Fruit fly (Drosophila melanogaster) whole organism, embryonic: ENCODE results near the gene Pex1.

Experiments used
- B-H2 ChIP-seq: fragments of 200-800 bp; sonication (Bioruptor generic); optimal IDR thresholded peaks from 2 replicates; lab custom pipeline; 2018; ENCODE audit warnings: missing biosample characterization, mild to moderate bottlenecking, missing genetic modification characterization
- BtbVII ChIP-seq: fragments of 200-800 bp; sonication (Bioruptor generic); optimal IDR thresholded peaks from 3 replicates; lab custom pipeline; 2017; ENCODE audit warnings: missing biosample characterization, mild to moderate bottlenecking, missing genetic modification characterization
- CG10321 ChIP-seq: fragments of 200-800 bp; sonication (Bioruptor generic); IDR thresholded peaks from 2 replicates; pipeline ENCODE4 v1.3.6; 2022; ENCODE audit warnings: missing biosample characterization, missing genetic modification characterization
- CG10366 ChIP-seq: fragments of 200-800 bp; sonication (Bioruptor generic); IDR thresholded peaks from 2 replicates; pipeline ENCODE4 v1.3.6; 2022; ENCODE audit warnings: missing biosample characterization, missing genetic modification characterization
- CG14014 ChIP-seq: fragments of 200-800 bp; sonication (Bioruptor generic); IDR thresholded peaks from 2 replicates; pipeline ENCODE4 v1.3.6; 2022; ENCODE audit warnings: missing biosample characterization, missing genetic modification characterization
- CG14667 ChIP-seq: fragments of 200-800 bp; sonication (Bioruptor generic); IDR thresholded peaks from 2 replicates; pipeline ENCODE4 v1.3.6; 2022; ENCODE audit warnings: missing biosample characterization, missing genetic modification characterization
- CG15011 ChIP-seq: fragments of 200-800 bp; sonication (Bioruptor generic); optimal IDR thresholded peaks from 3 replicates; lab custom pipeline; 2018; ENCODE audit warnings: missing biosample characterization, mild to moderate bottlenecking, missing genetic modification characterization
- CG15514 ChIP-seq: fragments of 200-800 bp; sonication (Bioruptor generic); optimal IDR thresholded peaks from 3 replicates; lab custom pipeline; 2017; ENCODE audit warnings: missing biosample characterization, missing genetic modification characterization, mild to moderate bottlenecking, moderate library complexity, missing genetic modification reagents
- CG17612 ChIP-seq: fragments of 200-800 bp; sonication (Bioruptor generic); IDR thresholded peaks from 2 replicates; pipeline ENCODE4 v1.3.6; 2022; ENCODE audit warnings: missing biosample characterization, missing genetic modification characterization
- CG34376 ChIP-seq: fragments of 200-800 bp; sonication (Bioruptor generic); optimal IDR thresholded peaks from 2 replicates; lab custom pipeline; 2018; ENCODE audit warnings: missing biosample characterization, mild to moderate bottlenecking, missing genetic modification characterization
- CG3838 ChIP-seq: fragments of 200-800 bp; sonication (Bioruptor generic); optimal IDR thresholded peaks from 3 replicates; lab custom pipeline; 2016; ENCODE audit warnings: missing biosample characterization, missing genetic modification characterization
- CG4404 ChIP-seq: fragments of 200-800 bp; sonication (Bioruptor generic); IDR thresholded peaks from 2 replicates; pipeline ENCODE4 v1.3.6; 2022; ENCODE audit warnings: missing biosample characterization, missing genetic modification characterization
- CG5953 ChIP-seq: fragments of 200-800 bp; sonication (Bioruptor generic); IDR thresholded peaks from 2 replicates; pipeline ENCODE4 v1.3.6; 2022; ENCODE audit warnings: missing biosample characterization, missing genetic modification characterization
- CG6254 ChIP-seq: fragments of 200-800 bp; sonication (Bioruptor generic); optimal IDR thresholded peaks from 3 replicates; lab custom pipeline; 2017; ENCODE audit warnings: mild to moderate bottlenecking, missing biosample characterization, missing genetic modification reagents, missing genetic modification characterization
- CG7556 ChIP-seq: fragments of 200-800 bp; sonication (Bioruptor generic); optimal IDR thresholded peaks from 2 replicates; lab custom pipeline; 2017; ENCODE audit warnings: missing biosample characterization, mild to moderate bottlenecking, missing genetic modification characterization
- Elba2 ChIP-seq: fragments of 200-800 bp; sonication (Bioruptor generic); optimal IDR thresholded peaks from 3 replicates; lab custom pipeline; 2016; ENCODE audit warnings: missing biosample characterization, missing genetic modification characterization
- Fer3 ChIP-seq: fragments of 200-800 bp; sonication (Bioruptor generic); optimal IDR thresholded peaks from 2 replicates; lab custom pipeline; 2018; ENCODE audit warnings: missing biosample characterization, mild to moderate bottlenecking, missing genetic modification characterization, moderate library complexity
- HHEX ChIP-seq: fragments of 200-800 bp; sonication (Bioruptor generic); optimal IDR thresholded peaks from 3 replicates; lab custom pipeline; 2017; ENCODE audit warnings: missing biosample characterization, mild to moderate bottlenecking, missing genetic modification characterization, missing genetic modification reagents
- HLH4C ChIP-seq: fragments of 200-800 bp; sonication (Bioruptor generic); IDR thresholded peaks from 3 replicates; pipeline ENCODE4 v1.3.6; 2022; ENCODE audit warnings: missing biosample characterization, missing genetic modification characterization; ENCODE audit not compliant: partially characterized antibody
- HmgZ ChIP-seq: fragments of 200-800 bp; sonication (Bioruptor generic); optimal IDR thresholded peaks from 2 replicates; lab custom pipeline; 2018; ENCODE audit warnings: missing biosample characterization, mild to moderate bottlenecking, missing genetic modification characterization
- Hr3 ChIP-seq: fragments of 200-800 bp; sonication (Bioruptor generic); optimal IDR thresholded peaks from 3 replicates; lab custom pipeline; 2016; ENCODE audit warnings: missing biosample characterization, missing genetic modification characterization
- Ravus ChIP-seq: fragments of 200-800 bp; sonication (Bioruptor generic); IDR thresholded peaks from 2 replicates; pipeline ENCODE4 v1.3.6; 2022; ENCODE audit warnings: missing biosample characterization, missing genetic modification characterization
- Side ChIP-seq: fragments of 200-800 bp; sonication (Bioruptor generic); optimal IDR thresholded peaks from 2 replicates; lab custom pipeline; 2016; ENCODE audit warnings: missing biosample characterization, missing genetic modification characterization
- Sry-δ ChIP-seq: fragments of 200-800 bp; sonication (Bioruptor generic); optimal IDR thresholded peaks from 2 replicates; lab custom pipeline; 2016; ENCODE audit warnings: missing biosample characterization, missing genetic modification characterization
- btn ChIP-seq: fragments of 200-800 bp; sonication (Bioruptor generic); optimal IDR thresholded peaks from 2 replicates; lab custom pipeline; 2016; ENCODE audit warnings: missing biosample characterization, missing genetic modification characterization
- cad ChIP-seq: fragments of >200 bp; optimal IDR thresholded peaks from 2 replicates; lab custom pipeline; 2017; ENCODE audit warnings: missing biosample characterization, missing genetic modification characterization
- cg ChIP-seq: fragments of 200-800 bp; sonication (Bioruptor generic); optimal IDR thresholded peaks from 3 replicates; lab custom pipeline; 2019; ENCODE audit warnings: missing biosample characterization, mild to moderate bottlenecking, missing genetic modification characterization, moderate library complexity
- croc ChIP-seq: fragments of 200-800 bp; sonication (Bioruptor generic); conservative IDR thresholded peaks from 3 replicates; pipeline ENCODE4 v1.3.6; 2022; ENCODE audit warnings: missing biosample characterization, missing genetic modification characterization
- crol ChIP-seq: fragments of 200-800 bp; sonication (Bioruptor generic); IDR thresholded peaks from 2 replicates; pipeline ENCODE4 v1.3.6; 2022; ENCODE audit warnings: missing biosample characterization, missing genetic modification characterization
- cwo ChIP-seq: fragments of 200-800 bp; sonication (Bioruptor generic); optimal IDR thresholded peaks from 3 replicates; lab custom pipeline; 2017; ENCODE audit warnings: missing biosample characterization, missing genetic modification characterization, mild to moderate bottlenecking, moderate library complexity, missing genetic modification reagents
- dan ChIP-seq: fragments of 200-800 bp; sonication (Bioruptor generic); IDR thresholded peaks from 2 replicates; pipeline ENCODE4 v1.3.6; 2022; ENCODE audit warnings: missing biosample characterization, missing genetic modification characterization
- disco-r ChIP-seq: fragments of 200-800 bp; sonication (Bioruptor generic); optimal IDR thresholded peaks from 2 replicates; lab custom pipeline; 2016; ENCODE audit warnings: missing biosample characterization, missing genetic modification characterization
- ems ChIP-seq: fragments of 200-800 bp; sonication (Bioruptor generic); optimal IDR thresholded peaks from 3 replicates; lab custom pipeline; 2016; ENCODE audit warnings: missing biosample characterization, missing genetic modification characterization
- fd3F ChIP-seq: fragments of 200-800 bp; sonication (Bioruptor generic); optimal IDR thresholded peaks from 2 replicates; lab custom pipeline; 2018; ENCODE audit warnings: missing biosample characterization, mild to moderate bottlenecking, missing genetic modification characterization, moderate library complexity
- jing ChIP-seq: fragments of 200-800 bp; sonication (Bioruptor generic); optimal IDR thresholded peaks from 2 replicates; lab custom pipeline; 2018; ENCODE audit warnings: missing biosample characterization, mild to moderate bottlenecking, missing genetic modification characterization
- jumu ChIP-seq: fragments of 200-800 bp; sonication (Bioruptor generic); optimal IDR thresholded peaks from 3 replicates; lab custom pipeline; 2016; ENCODE audit warnings: missing biosample characterization, missing genetic modification characterization
- nom ChIP-seq: fragments of 200-800 bp; sonication (Bioruptor generic); optimal IDR thresholded peaks from 2 replicates; lab custom pipeline; 2017; ENCODE audit warnings: missing biosample characterization, missing genetic modification characterization, mild to moderate bottlenecking, moderate library complexity, missing genetic modification reagents
- otp ChIP-seq: fragments of 200-800 bp; sonication (Bioruptor generic); IDR thresholded peaks from 3 replicates; pipeline ENCODE4, ENCODE4 v1.3.6; 2022; ENCODE audit warnings: missing biosample characterization, missing genetic modification characterization
- pan ChIP-seq, 4 experiments: fragments of >200 bp in 3 of 4; fragments of 200-800 bp in 1 of 4; sonication (Bioruptor generic) in 1 of 4; optimal IDR thresholded peaks in 3 of 4; IDR thresholded peaks in 1 of 4; 2 replicates each; pipeline versions ENCODE4 v1.3.6 to Lab custom; 2017 to 2022; ENCODE audit warnings: missing biosample characterization in 2 of 4, missing genetic modification characterization in 2 of 4, mixed read lengths in 1 of 4
- pho ChIP-seq: fragments of 200-800 bp; sonication (Bioruptor generic); optimal IDR thresholded peaks from 2 replicates; lab custom pipeline; 2016; ENCODE audit warnings: missing biosample characterization, missing genetic modification characterization
- pzg ChIP-seq: fragments of 200-800 bp; sonication (Bioruptor generic); optimal IDR thresholded peaks from 3 replicates; lab custom pipeline; 2018; ENCODE audit warnings: missing biosample characterization, mild to moderate bottlenecking, missing genetic modification characterization, moderate library complexity
- row ChIP-seq: fragments of 200-800 bp; sonication (Bioruptor generic); IDR thresholded peaks from 3 replicates; pipeline ENCODE4 v1.3.6; 2022; ENCODE audit warnings: missing biosample characterization, missing genetic modification characterization
- sens-2 ChIP-seq: fragments of 200-800 bp; sonication (Bioruptor generic); IDR thresholded peaks from 2 replicates; pipeline ENCODE4 v1.3.6; 2022; ENCODE audit warnings: missing biosample characterization, missing genetic modification characterization
- shn ChIP-seq: fragments of 200-800 bp; sonication (Bioruptor generic); optimal IDR thresholded peaks from 3 replicates; lab custom pipeline; 2016; ENCODE audit warnings: missing biosample characterization, missing genetic modification characterization
- stwl ChIP-seq: fragments of 200-800 bp; sonication (Bioruptor generic); optimal IDR thresholded peaks from 3 replicates; lab custom pipeline; 2018; ENCODE audit warnings: missing biosample characterization, mild to moderate bottlenecking, missing genetic modification characterization, moderate library complexity
- tap ChIP-seq: fragments of 200-800 bp; optimal IDR thresholded peaks from 3 replicates; lab custom pipeline; 2019; ENCODE audit warnings: missing biosample characterization, mild to moderate bottlenecking, missing genetic modification characterization, moderate library complexity
- tin ChIP-seq: fragments of 200-800 bp; sonication (Bioruptor generic); optimal IDR thresholded peaks from 3 replicates; lab custom pipeline; 2016; ENCODE audit warnings: missing biosample characterization, missing genetic modification characterization
- ttk ChIP-seq: fragments of 200-800 bp; sonication (Bioruptor generic); IDR thresholded peaks from 2 replicates; pipeline ENCODE4 v2.1.2; 2022; ENCODE audit warnings: missing biosample characterization, missing genetic modification characterization
- unpg ChIP-seq: fragments of 200-800 bp; sonication (Bioruptor generic); optimal IDR thresholded peaks from 3 replicates; lab custom pipeline; 2018; ENCODE audit warnings: missing biosample characterization, mild to moderate bottlenecking, missing genetic modification characterization, moderate library complexity
- wdn ChIP-seq: fragments of 200-800 bp; sonication (Bioruptor generic); IDR thresholded peaks from 2 replicates; pipeline ENCODE4 v1.3.6; 2022; ENCODE audit warnings: missing biosample characterization, missing genetic modification characterization
- yki ChIP-seq: fragments of >200 bp; optimal IDR thresholded peaks from 3 replicates; lab custom pipeline; 2018

Gene Pex1

dm6 chr3L:14111411-14111810 is 39.7 kb downstream of the Pex1 start (continued):
- TF ChIP-seq CG5953 (peak; percentile 45; the same call in 1 of the 2 replicates), Ravus (GFP tag; lab: Robert Waterston, UW) (no peak; the same call in 1 of the 2 replicates), CG6254 (GFP tag; lab: Kevin White, UChicago) (no peak), otp (GFP tag; lab: Robert Waterston, UW) (peak; percentile 53; the same call in 2 of the 3 replicates), CG10321 (GFP tag; lab: Robert Waterston, UW) (no peak), shn (GFP tag; lab: Kevin White, UChicago) (peak; percentile 87), sens-2 (0 out of 2 replicates have a peak, but pooled peaks have one; percentile 27), HmgZ (peak; percentile 87), unpg (GFP tag; lab: Kevin White, UChicago) (peak; percentile 73), BtbVII (no peak), row (peak; percentile 71), CG15011 (GFP tag; lab: Kevin White, UChicago) (no peak), Elba2 (peak; percentile 57), croc (GFP tag; lab: Robert Waterston, UW) (peak; percentile 69; the same call in 2 of the 3 replicates), disco-r (GFP tag; lab: Kevin White, UChicago) (peak; percentile 58), Sry-δ (GFP tag; lab: Kevin White, UChicago) (peak; percentile 46), tin (GFP tag; lab: Kevin White, UChicago) (peak; percentile 81), dan (GFP tag; lab: Robert Waterston, UW) (peak; percentile 37), CG10366 (peak; percentile 86), nom (GFP tag; lab: Kevin White, UChicago) (no peak), CG15514 (GFP tag; lab: Kevin White, UChicago) (peak; percentile 41), cg (no peak), CG7556 (GFP tag; lab: Kevin White, UChicago) (peak; percentile 33), CG34376 (no peak), CG14014 (GFP tag; lab: Robert Waterston, UW) (peak; percentile 80), CG17612 (GFP tag; lab: Robert Waterston, UW) (peak; percentile 61), ttk (GFP tag; lab: Robert Waterston, UW) (peak; percentile 69; the same call in 1 of the 2 replicates), crol (GFP tag; lab: Robert Waterston, UW) (no peak), stwl (peak; percentile 73), Fer3 (peak; percentile 64), pzg (GFP tag; lab: Kevin White, UChicago) (peak; percentile 5), CG3838 (GFP tag; lab: Kevin White, UChicago) (peak; percentile 26), cad (GFP tag; lab: Kevin White, UChicago) (peak; percentile 19), Side (GFP tag; lab: Kevin White, UChicago) (peak; percentile 78), jumu (GFP tag; lab: Kevin White, UChicago) (peak; percentile 86), fd3F (GFP tag; lab: Kevin White, UChicago) (peak; percentile 69), HLH4C (no peak), jing (GFP tag; lab: Kevin White, UChicago) (peak; percentile 63), HHEX (GFP tag; lab: Kevin White, UChicago) (peak; percentile 19), ems (GFP tag; lab: Kevin White, UChicago) (peak; percentile 65), CG14667 (GFP tag; lab: Robert Waterston, UW) (peak; percentile 90), pan (optimal IDR thresholded peaks at IDR 0.05; lab: Kevin White, UChicago) (no peak), pan (GFP tag; optimal IDR thresholded peaks at IDR 0.05 in 1 of 2, IDR thresholded peaks at IDR 0.05 in 1 of 2) (peak in 1 of 2 experiments; percentile 65), wdn (peak; percentile 70; the same call in 1 of the 2 replicates), CG4404 (peak; percentile 70), yki (lab: Kevin White, UChicago) (peak; percentile 87), pho (GFP tag; lab: Kevin White, UChicago) (peak; percentile 82), cwo (GFP tag; lab: Kevin White, UChicago) (no peak), btn (GFP tag; lab: Kevin White, UChicago) (peak; percentile 58), tap (tag; lab: Kevin White, UChicago) (no peak), B-H2 (GFP tag; lab: Kevin White, UChicago) (peak; percentile 78), Hr3 (GFP tag; lab: Kevin White, UChicago) (peak; percentile 88)
